Worm (Caenorhabditis elegans): Measurements from ENCODE around the gene tra-3.

DNA sequence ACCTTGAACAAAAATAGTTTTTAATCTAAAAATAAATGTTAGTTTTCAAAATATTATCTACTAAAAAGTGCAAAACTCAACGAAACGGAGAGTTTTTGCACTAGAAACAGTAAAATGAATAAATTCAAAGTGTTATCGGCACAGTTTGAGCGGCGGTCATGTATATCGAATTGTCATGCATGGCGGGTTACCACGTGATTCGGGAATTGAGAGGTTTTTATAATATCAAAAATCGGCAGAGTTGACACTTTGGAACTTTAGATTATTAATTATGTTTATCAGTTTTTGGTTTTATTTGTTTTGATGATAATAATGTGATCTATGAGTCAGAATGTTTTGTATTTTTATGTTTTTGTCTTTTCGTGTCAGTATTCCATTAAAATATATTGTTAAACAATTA, 30.6 kb downstream of the tra-3 start:
- TF ChIP-seq tbx-2 (tag; optimal IDR thresholded peaks at IDR 0.05): no peak
- TF ChIP-seq pqm-1 (tag; optimal IDR thresholded peaks at IDR 0.05): no peak
- TF ChIP-seq sox-4 (tag; optimal IDR thresholded peaks at IDR 0.05): no peak
- TF ChIP-seq F13H6.1 (tag; optimal IDR thresholded peaks at IDR 0.05): no peak
- TF ChIP-seq gmeb-2 (tag; optimal IDR thresholded peaks at IDR 0.05): no peak
- TF ChIP-seq npax-4 (tag; optimal IDR thresholded peaks at IDR 0.05): no peak
- TF ChIP-seq fkh-10 (GFP tag; optimal IDR thresholded peaks at IDR 0.05): no peak
- no peak for TF ChIP-seq pha-4 (tag; optimal IDR thresholded peaks at IDR 0.05)
- TF ChIP-seq hlh-13 (GFP tag; optimal IDR thresholded peaks at IDR 0.05): no peak
- no peak for TF ChIP-seq sdc-2 (tag; optimal IDR thresholded peaks at IDR 0.05)
- no peak for TF ChIP-seq ceh-31 (tag; optimal IDR thresholded peaks at IDR 0.05)
- no peak for TF ChIP-seq pax-1 (tag; optimal IDR thresholded peaks at IDR 0.05)

Data from whole organism, late embryonic.